Worm (Caenorhabditis elegans) whole organism, L1 larva: ENCODE data around the gene R05D3.12.

Source experiments
- Y116A8C.19 ChIP-seq: sonication (generic microtip); optimal IDR thresholded peaks from 2 replicates; lab custom pipeline; 2016; ENCODE audit warnings: missing compliant biosample characterization, missing genetic modification characterization, borderline replicate concordance
- aha-1 ChIP-seq: fragments of 150-350 bp; optimal IDR thresholded peaks from 2 replicates; lab custom pipeline; 2014; ENCODE audit warnings: missing biosample characterization, missing genetic modification characterization
- alr-1 ChIP-seq: fragments of 200-800 bp; sonication (Bioruptor generic); optimal IDR thresholded peaks from 2 replicates; lab custom pipeline; 2018; ENCODE audit warnings: borderline replicate concordance, mild to moderate bottlenecking, missing genetic modification characterization, missing compliant biosample characterization
- aly-2 ChIP-seq: fragments of 150-350 bp; optimal IDR thresholded peaks from 2 replicates; lab custom pipeline; 2014; ENCODE audit warnings: missing biosample characterization, missing genetic modification characterization
- ama-1 ChIP-seq: fragments of 150-350 bp; optimal IDR thresholded peaks from 2 replicates; lab custom pipeline; 2014
- ceh-8 ChIP-seq: fragments of 200-800 bp; sonication (Bioruptor generic); optimal IDR thresholded peaks from 2 replicates; lab custom pipeline; 2018; ENCODE audit warnings: mild to moderate bottlenecking, missing genetic modification characterization, moderate library complexity, missing compliant biosample characterization
- ceh-88 ChIP-seq: fragments of 200-800 bp; sonication (Bioruptor generic); IDR thresholded peaks from 2 replicates; pipeline ENCODE4 v1.3.6; 2022; ENCODE audit warnings: missing genetic modification characterization, missing compliant biosample characterization
- dpl-1 ChIP-seq, 3 experiments: fragments of 150-350 bp in 2 of 3; sonication (generic microtip) in 1 of 3; optimal IDR thresholded peaks; 2 replicates each; lab custom pipeline; 2014 to 2017; ENCODE audit warnings: missing biosample characterization in 3 of 3, missing genetic modification characterization in 3 of 3, missing genetic modification reagents in 3 of 3
- dsc-1 ChIP-seq: sonication (generic microtip); optimal IDR thresholded peaks from 2 replicates; lab custom pipeline; 2016; ENCODE audit warnings: mild to moderate bottlenecking, missing genetic modification characterization, missing compliant biosample characterization
- efl-1 ChIP-seq, 4 experiments: fragments of 150-350 bp; optimal IDR thresholded peaks in 3 of 4; peaks in 1 of 4; 1 replicate in 1 of 4; 2 replicates in 3 of 4; lab custom pipeline; 2014; ENCODE audit warnings: missing biosample characterization in 2 of 4, missing genetic modification characterization in 2 of 4, missing genetic modification reagents in 2 of 4
- efl-3 ChIP-seq: fragments of 200-800 bp; sonication (Bioruptor generic); optimal IDR thresholded peaks from 2 replicates; lab custom pipeline; 2018; ENCODE audit warnings: mild to moderate bottlenecking, missing genetic modification characterization, missing compliant biosample characterization
- elt-3 ChIP-seq, 6 experiments: fragments of 150-350 bp in 1 of 6; sonication (generic microtip); optimal IDR thresholded peaks; 2 replicates each; lab custom pipeline; 2017 to 2018; ENCODE audit warnings: missing biosample characterization in 6 of 6, missing genetic modification characterization in 6 of 6, inconsistent platforms in 1 of 6
- grh-1 ChIP-seq: fragments of 200-800 bp; sonication (Bioruptor generic); IDR thresholded peaks from 2 replicates; pipeline ENCODE4 v1.3.6; 2022; ENCODE audit warnings: missing genetic modification reagents, missing genetic modification characterization, missing compliant biosample characterization
- hlh-4 ChIP-seq: sonication (generic microtip); optimal IDR thresholded peaks from 2 replicates; lab custom pipeline; 2016; ENCODE audit warnings: mild to moderate bottlenecking, missing genetic modification characterization, missing compliant biosample characterization
- lin-14 ChIP-seq: fragments of 200-800 bp; sonication (Bioruptor generic); optimal IDR thresholded peaks from 2 replicates; lab custom pipeline; 2018; ENCODE audit warnings: mild to moderate bottlenecking, missing genetic modification characterization, moderate library complexity, missing compliant biosample characterization
- lin-15B ChIP-seq: fragments of 150-350 bp; sonication (generic microtip); optimal IDR thresholded peaks from 3 replicates; lab custom pipeline; 2014; ENCODE audit warnings: missing biosample characterization, missing genetic modification characterization
- lin-39 ChIP-seq: fragments of 150-350 bp; optimal IDR thresholded peaks from 2 replicates; lab custom pipeline; 2014; ENCODE audit warnings: missing biosample characterization, missing genetic modification reagents, missing genetic modification characterization
- mab-9 ChIP-seq: fragments of 200-800 bp; sonication (Bioruptor generic); IDR thresholded peaks from 2 replicates; pipeline ENCODE4 v1.3.6; 2022; ENCODE audit warnings: missing genetic modification reagents, missing genetic modification characterization, missing compliant biosample characterization
- mep-1 ChIP-seq: fragments of 150-350 bp; optimal IDR thresholded peaks from 2 replicates; lab custom pipeline; 2014; ENCODE audit warnings: missing biosample characterization, missing genetic modification characterization
- nhr-12 ChIP-seq: sonication (generic microtip); optimal IDR thresholded peaks from 2 replicates; lab custom pipeline; 2017; ENCODE audit warnings: missing biosample characterization, missing genetic modification characterization
- nhr-28 ChIP-seq: fragments of 150-350 bp; optimal IDR thresholded peaks from 2 replicates; lab custom pipeline; 2014; ENCODE audit warnings: missing biosample characterization, missing genetic modification characterization
- nhr-47 ChIP-seq: sonication (generic microtip); optimal IDR thresholded peaks from 2 replicates; lab custom pipeline; 2016; ENCODE audit warnings: mild to moderate bottlenecking, missing genetic modification characterization, moderate library complexity, missing compliant biosample characterization
- nhr-71 ChIP-seq: sonication (generic microtip); optimal IDR thresholded peaks from 2 replicates; lab custom pipeline; 2016; ENCODE audit warnings: mild to moderate bottlenecking, missing genetic modification characterization, moderate library complexity, missing compliant biosample characterization
- nhr-77 ChIP-seq: fragments of 150-350 bp; optimal IDR thresholded peaks from 2 replicates; lab custom pipeline; 2014; ENCODE audit warnings: missing biosample characterization, missing genetic modification characterization
- nhr-84 ChIP-seq: sonication (generic microtip); optimal IDR thresholded peaks from 2 replicates; lab custom pipeline; 2017; ENCODE audit warnings: missing biosample characterization, missing genetic modification characterization
- pax-3 ChIP-seq: fragments of 200-800 bp; sonication (Bioruptor generic); optimal IDR thresholded peaks from 2 replicates; lab custom pipeline; 2018; ENCODE audit warnings: mild to moderate bottlenecking, missing genetic modification characterization, moderate library complexity, missing compliant biosample characterization
- pqm-1 ChIP-seq: sonication (generic microtip); optimal IDR thresholded peaks from 3 replicates; lab custom pipeline; 2017; ENCODE audit warnings: missing biosample characterization, missing genetic modification characterization
- skn-1 ChIP-seq: fragments of 150-350 bp; optimal IDR thresholded peaks from 2 replicates; lab custom pipeline; 2014; ENCODE audit warnings: missing biosample characterization, missing genetic modification characterization
- sox-4 ChIP-seq: sonication (generic microtip); optimal IDR thresholded peaks from 2 replicates; lab custom pipeline; 2016; ENCODE audit warnings: missing genetic modification characterization, missing compliant biosample characterization
- swsn-7 ChIP-seq: sonication (generic microtip); optimal IDR thresholded peaks from 2 replicates; lab custom pipeline; 2016; ENCODE audit warnings: missing genetic modification characterization, missing compliant biosample characterization
- tbx-2 ChIP-seq: sonication (generic microtip); optimal IDR thresholded peaks from 2 replicates; lab custom pipeline; 2016; ENCODE audit warnings: missing genetic modification characterization, missing compliant biosample characterization
- unc-30 ChIP-seq: sonication (generic microtip); optimal IDR thresholded peaks from 2 replicates; lab custom pipeline; 2017; ENCODE audit warnings: missing biosample characterization, missing genetic modification characterization
- vab-15 ChIP-seq: sonication (generic microtip); optimal IDR thresholded peaks from 2 replicates; lab custom pipeline; 2017; ENCODE audit warnings: missing genotype, mild to moderate bottlenecking, missing genetic modification characterization, missing compliant biosample characterization
- zag-1 ChIP-seq: fragments of 150-350 bp; optimal IDR thresholded peaks from 2 replicates; lab custom pipeline; 2014; ENCODE audit warnings: missing biosample characterization, missing genetic modification characterization
- ztf-11 ChIP-seq, 2 experiments: sonication (generic microtip); optimal IDR thresholded peaks; 2 replicates each; lab custom pipeline; 2016 to 2017; ENCODE audit warnings: missing genetic modification characterization in 2 of 2, missing biosample characterization in 1 of 2, missing compliant biosample characterization in 1 of 2
- ztf-4 ChIP-seq: fragments of 150-350 bp; optimal IDR thresholded peaks from 2 replicates; lab custom pipeline; 2014; ENCODE audit warnings: missing biosample characterization, missing genetic modification characterization

The R05D3.12 gene

DNA sequence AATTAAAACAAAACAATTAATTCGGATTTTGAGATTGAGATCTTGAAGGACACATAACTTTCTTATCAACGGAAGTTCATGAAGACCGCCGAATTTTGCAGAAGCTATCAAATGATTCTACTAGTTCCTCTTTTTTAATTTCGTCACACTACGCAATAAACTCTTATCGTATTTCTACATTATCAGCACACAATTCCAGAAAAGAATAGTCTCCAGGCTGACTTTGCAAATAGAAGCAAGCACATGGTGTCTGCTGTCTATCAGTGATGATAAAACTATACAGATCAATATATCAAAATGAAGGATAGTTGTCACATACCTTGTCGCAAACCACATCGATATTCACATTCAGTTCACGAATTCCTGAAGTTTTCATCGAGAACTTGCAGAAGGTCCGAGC lies 19.7 kb downstream of the R05D3.12 start (continued):
- TF ChIP-seq Y116A8C.19 (tag; lab: Kevin White, UChicago): no peak
- no peak for TF ChIP-seq efl-3 (GFP tag; lab: Kevin White, UChicago)
- no peak for TF ChIP-seq dpl-1 (GFP tag; optimal IDR thresholded peaks at IDR 0.05; lab: Kevin White, UChicago)
- TF ChIP-seq pqm-1 (tag; lab: Kevin White, UChicago): peak; percentile 97
- TF ChIP-seq vab-15 (tag; lab: Kevin White, UChicago): no peak
- TF ChIP-seq tbx-2 (tag; lab: Kevin White, UChicago): no peak
- TF ChIP-seq swsn-7: no peak
- TF ChIP-seq ztf-4 (tag; lab: Kevin White, UChicago): no peak
- no peak for TF ChIP-seq lin-39 (tag; lab: Kevin White, UChicago)
- TF ChIP-seq ztf-11 (tag; optimal IDR thresholded peaks at IDR 0.05; lab: Kevin White, UChicago): no peak
- TF ChIP-seq zag-1 (tag; lab: Kevin White, UChicago): no peak
- TF ChIP-seq nhr-77 (tag; lab: Kevin White, UChicago): no peak
- TF ChIP-seq unc-30 (tag; lab: Kevin White, UChicago): no peak
- TF ChIP-seq skn-1 (tag; lab: Kevin White, UChicago): no peak
- TF ChIP-seq nhr-28 (tag; lab: Kevin White, UChicago): no peak
- TF ChIP-seq hlh-4 (tag; lab: Kevin White, UChicago): no peak
- TF ChIP-seq lin-15B (tag; lab: Kevin White, UChicago): no peak
- TF ChIP-seq efl-1 (optimal IDR thresholded peaks at IDR 0.05; lab: Kevin White, UChicago): no peak
- TF ChIP-seq efl-1 (GFP tag; optimal IDR thresholded peaks at IDR 0.05 in 1 of 2; lab: Kevin White, UChicago): peak in 1 of 2 experiments; percentile 78
- TF ChIP-seq elt-3 (tag; optimal IDR thresholded peaks at IDR 0.05; lab: Kevin White, UChicago): no peak

DNA sequence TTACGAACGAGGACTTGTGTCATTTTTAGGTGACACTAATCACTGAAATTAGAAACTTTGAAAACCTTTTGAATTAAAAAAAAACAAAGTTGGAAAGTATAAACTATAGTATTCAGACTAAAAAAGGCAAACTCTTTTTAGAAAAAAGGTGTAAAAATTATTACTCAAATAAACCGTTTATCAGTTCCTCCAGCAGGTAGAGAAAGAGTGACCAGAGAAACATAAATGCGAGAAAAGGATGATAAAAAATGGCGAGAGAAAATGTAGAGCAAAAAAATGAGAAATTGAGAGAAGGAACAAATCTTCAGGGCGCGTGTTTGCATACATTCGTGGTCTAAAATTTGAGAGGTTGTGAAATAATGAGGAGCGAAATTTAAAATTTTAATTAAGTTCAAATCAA lies 21.1 kb downstream of the R05D3.12 start, which contains the start of gene lap-1:
TSS of gene lap-1 (minus strand) at position 42 of the 400 bp plus-strand sequence.
- no peak for TF ChIP-seq hlh-4 (tag; lab: Kevin White, UChicago)
- TF ChIP-seq Y116A8C.19 (tag; lab: Kevin White, UChicago): no peak
- no peak for TF ChIP-seq unc-30 (tag; lab: Kevin White, UChicago)
- no peak for TF ChIP-seq nhr-47 (tag; lab: Kevin White, UChicago)
- no peak for TF ChIP-seq ceh-88 (GFP tag; lab: Robert Waterston, UW)
- TF ChIP-seq skn-1 (tag; lab: Kevin White, UChicago): no peak
- no peak for TF ChIP-seq nhr-84 (tag; lab: Kevin White, UChicago)
- TF ChIP-seq aly-2 (tag; lab: Kevin White, UChicago): no peak

DNA sequence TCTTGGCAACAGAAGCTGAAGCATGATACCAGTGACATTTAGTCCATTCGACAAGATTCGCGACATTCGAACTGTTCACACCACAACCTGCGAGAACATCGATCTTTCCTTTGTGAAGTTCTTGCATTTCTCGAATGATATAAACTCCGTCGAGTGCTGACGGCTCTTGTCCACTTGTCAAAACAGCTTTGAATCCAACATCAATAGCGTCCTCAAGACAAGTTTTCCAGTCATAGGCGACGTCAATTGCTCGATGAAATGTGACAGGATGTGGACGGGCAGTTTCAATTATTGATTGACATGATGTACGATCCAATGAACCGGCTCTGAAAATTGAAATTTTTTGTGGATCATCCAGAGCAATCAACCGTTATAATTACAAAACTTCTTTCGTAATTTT lies 21.9 kb downstream of the R05D3.12 start:
- TF ChIP-seq dsc-1 (tag; lab: Kevin White, UChicago) (no peak), ceh-8 (GFP tag; lab: Kevin White, UChicago) (no peak), lin-14 (GFP tag; lab: Kevin White, UChicago) (no peak), elt-3 (tag; optimal IDR thresholded peaks at IDR 0.05; lab: Kevin White, UChicago) (no peak), mab-9 (no peak), nhr-47 (tag; lab: Kevin White, UChicago) (no peak), ama-1 (lab: Kevin White, UChicago) (no peak), dpl-1 (GFP tag; optimal IDR thresholded peaks at IDR 0.05; lab: Kevin White, UChicago) (no peak), nhr-12 (tag; lab: Kevin White, UChicago) (no peak), nhr-71 (tag; lab: Kevin White, UChicago) (no peak), alr-1 (tag; lab: Kevin White, UChicago) (no peak), pax-3 (tag; lab: Kevin White, UChicago) (no peak), aha-1 (tag; lab: Kevin White, UChicago) (no peak), grh-1 (GFP tag; lab: Robert Waterston, UW) (no peak), ceh-88 (GFP tag; lab: Robert Waterston, UW) (no peak), mep-1 (tag; lab: Kevin White, UChicago) (no peak), sox-4 (tag; lab: Kevin White, UChicago) (no peak), aly-2 (tag; lab: Kevin White, UChicago) (no peak)
